Fruit fly (Drosophila melanogaster): Measurements from ENCODE around the gene Fbp1.

DNA sequence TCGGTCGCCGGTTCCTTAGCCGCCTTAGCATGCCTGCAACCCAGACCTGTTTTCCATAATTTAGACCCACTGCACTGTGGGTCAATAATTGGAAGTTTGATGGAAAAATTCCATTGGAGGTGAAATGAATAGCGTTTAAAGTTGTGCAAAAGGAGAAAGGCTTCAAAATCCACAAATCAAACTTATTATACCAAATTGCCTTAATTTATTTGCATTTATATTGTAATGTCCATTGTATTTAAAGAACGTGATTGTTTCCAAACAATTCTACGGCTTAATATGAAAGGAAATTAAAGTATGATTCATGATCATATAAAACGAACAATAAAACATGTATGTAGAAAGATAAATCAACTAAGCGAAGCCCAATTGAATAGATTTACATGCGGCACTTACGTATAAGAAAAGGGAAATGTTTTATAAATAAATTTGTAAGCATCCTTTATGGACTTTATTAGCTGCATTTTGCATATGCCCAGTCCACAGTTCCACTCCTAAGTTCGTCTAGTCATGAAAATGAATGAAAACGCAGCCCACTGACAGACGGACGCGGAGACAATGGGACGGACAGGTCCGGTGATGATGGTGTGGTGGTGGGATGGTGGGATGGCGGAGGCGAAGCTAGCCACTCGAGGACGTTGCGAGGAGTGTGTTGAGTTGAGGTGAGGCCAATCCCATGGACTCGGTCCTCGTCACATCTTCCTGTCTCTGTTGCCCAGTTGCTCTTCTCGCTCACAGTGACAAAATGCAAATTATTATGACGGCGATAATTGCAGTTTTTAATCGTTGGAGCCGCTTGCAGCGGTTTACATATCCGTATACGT, 34.4 kb downstream of the Fbp1 start:
- TF ChIP-seq CG8478 (optimal IDR thresholded peaks at IDR 0.05) (no peak), CTCF (optimal IDR thresholded peaks at IDR 0.05) (no peak)

Measured in S2 (cell line).